Fruit fly (Drosophila melanogaster): ENCODE results near the gene Cortactin.

DNA sequence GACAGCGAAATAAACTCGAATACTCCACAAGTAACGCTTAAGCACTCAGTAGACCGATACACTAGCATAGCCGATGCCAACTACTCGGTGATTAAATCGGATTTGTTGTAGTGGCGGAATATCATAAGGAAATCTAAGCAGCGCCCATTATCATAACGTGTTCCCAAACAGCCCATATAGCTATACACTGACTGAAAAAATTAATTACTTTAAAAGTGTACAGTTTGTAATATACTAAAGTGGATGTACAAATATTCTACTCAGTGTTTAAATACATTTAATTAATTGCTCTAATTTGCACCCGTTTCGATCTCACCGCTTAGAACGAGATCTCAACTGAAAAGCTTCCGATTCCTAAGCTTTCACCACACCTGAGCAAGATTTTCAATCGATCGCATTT lies 15.5 kb downstream of the Cortactin start, which contains the start of gene CG7079:
- TF ChIP-seq D1 (tag; optimal IDR thresholded peaks at IDR 0.05) = no peak
- no peak for TF ChIP-seq CG34367 (tag; optimal IDR thresholded peaks at IDR 0.05)
- TF ChIP-seq gl (tag; optimal IDR thresholded peaks at IDR 0.05) = no peak
- TF ChIP-seq Pif1B (GFP tag; optimal IDR thresholded peaks at IDR 0.05) = no peak
- no peak for TF ChIP-seq CG17806 (tag; optimal IDR thresholded peaks at IDR 0.05)
- no peak for TF ChIP-seq fd96Ca (GFP tag; IDR thresholded peaks at IDR 0.05)
- no peak for TF ChIP-seq CG8159 (tag; optimal IDR thresholded peaks at IDR 0.05)
- no peak for TF ChIP-seq CG12605 (GFP tag; IDR thresholded peaks at IDR 0.05)
- TF ChIP-seq EcR (GFP tag; optimal IDR thresholded peaks at IDR 0.05) = no peak
- TF ChIP-seq CG32121 (GFP tag; IDR thresholded peaks at IDR 0.05) = no peak
- TF ChIP-seq CG10348 (GFP tag; IDR thresholded peaks at IDR 0.05) = no peak
- TF ChIP-seq CG14655 (GFP tag; optimal IDR thresholded peaks at IDR 0.05) = no peak
- no peak for TF ChIP-seq Ets98B (GFP tag; IDR thresholded peaks at IDR 0.05)

Measured in whole organism, pupa.